Fruit fly (Drosophila melanogaster): ENCODE measurements around the gene Surf4.

dm6 chr3R:15393206-15393805 lies 47.3 kb upstream of the Surf4 start:
- TF ChIP-seq Ptx1 (GFP tag; IDR thresholded peaks at IDR 0.05), result no peak
- TF ChIP-seq PHDP (tag; optimal IDR thresholded peaks at IDR 0.05), result no peak
- no peak for TF ChIP-seq Poxn (GFP tag; IDR thresholded peaks at IDR 0.05)
- no peak for TF ChIP-seq Taf1 (GFP tag; IDR thresholded peaks at IDR 0.05)
